Fruit fly (Drosophila melanogaster) whole organism, prepupa: Measurements from ENCODE around the gene Slh.

Experiments
- Blimp-1 ChIP-seq: fragments of 200-800 bp; sonication (Bioruptor generic); optimal IDR thresholded peaks from 3 replicates; lab custom pipeline; 2017; ENCODE audit warnings: missing biosample characterization, missing genetic modification characterization, mild to moderate bottlenecking, moderate library complexity, missing genetic modification reagents
- CG16779 ChIP-seq: fragments of 200-800 bp; sonication (Bioruptor generic); optimal IDR thresholded peaks from 3 replicates; lab custom pipeline; 2017; ENCODE audit warnings: missing biosample characterization, mild to moderate bottlenecking, missing genetic modification characterization
- CG34406 ChIP-seq: fragments of 200-800 bp; sonication (Bioruptor generic); optimal IDR thresholded peaks from 3 replicates; lab custom pipeline; 2016; ENCODE audit warnings: missing biosample characterization, missing genetic modification characterization
- CG3919 ChIP-seq: fragments of 200-800 bp; sonication (Bioruptor generic); optimal IDR thresholded peaks from 3 replicates; lab custom pipeline; 2016; ENCODE audit warnings: missing biosample characterization, missing genetic modification characterization
- CG8632 ChIP-seq: fragments of 200-800 bp; sonication (Bioruptor generic); optimal IDR thresholded peaks from 3 replicates; lab custom pipeline; 2016; ENCODE audit warnings: missing biosample characterization, missing genetic modification characterization
- CG9139 ChIP-seq: fragments of 200-800 bp; sonication (Bioruptor generic); optimal IDR thresholded peaks from 3 replicates; lab custom pipeline; 2017; ENCODE audit warnings: missing biosample characterization, mild to moderate bottlenecking, missing genetic modification characterization
- Lpt ChIP-seq: fragments of 200-800 bp; sonication (Bioruptor generic); optimal IDR thresholded peaks from 3 replicates; lab custom pipeline; 2016; ENCODE audit warnings: missing biosample characterization, missing genetic modification characterization
- Sox14 ChIP-seq: fragments of 200-800 bp; sonication (Bioruptor generic); optimal IDR thresholded peaks from 3 replicates; lab custom pipeline; 2016; ENCODE audit warnings: missing biosample characterization, missing genetic modification characterization
- Sox15 ChIP-seq: fragments of 200-800 bp; sonication (Bioruptor generic); optimal IDR thresholded peaks from 3 replicates; lab custom pipeline; 2016; ENCODE audit warnings: missing biosample characterization, missing genetic modification characterization
- esn ChIP-seq: fragments of 200-800 bp; sonication (Bioruptor generic); optimal IDR thresholded peaks from 2 replicates; lab custom pipeline; 2016; ENCODE audit warnings: missing biosample characterization, mild to moderate bottlenecking, missing genetic modification characterization, moderate library complexity
- fd85E ChIP-seq: fragments of 200-800 bp; sonication (Bioruptor generic); optimal IDR thresholded peaks from 3 replicates; lab custom pipeline; 2016; ENCODE audit warnings: missing biosample characterization, missing genetic modification characterization
- fkh ChIP-seq: fragments of 200-800 bp; sonication (Bioruptor generic); optimal IDR thresholded peaks from 3 replicates; lab custom pipeline; 2017; ENCODE audit warnings: missing biosample characterization, mild to moderate bottlenecking, missing genetic modification characterization, moderate library complexity
- svp ChIP-seq: fragments of 200-800 bp; sonication (Bioruptor generic); peaks from one replicate; lab custom pipeline; 2016; ENCODE audit warnings: missing biosample characterization, missing genetic modification characterization
- topi ChIP-seq: fragments of 200-800 bp; sonication (Bioruptor generic); optimal IDR thresholded peaks from 3 replicates; lab custom pipeline; 2016; ENCODE audit warnings: missing biosample characterization, missing genetic modification characterization

DNA sequence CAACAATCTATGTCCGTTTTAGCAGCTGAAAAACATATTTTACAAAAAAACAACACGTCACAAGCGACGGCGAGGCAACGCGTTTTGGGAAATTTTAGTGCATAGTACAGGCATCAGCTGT, at the start of gene Slh:
- TF ChIP-seq fkh (GFP tag; lab: Kevin White, UChicago) (no peak), Blimp-1 (no peak), svp (GFP tag; lab: Kevin White, UChicago) (no peak), Sox15 (no peak), CG16779 (tag; lab: Kevin White, UChicago) (no peak), Lpt (GFP tag; lab: Kevin White, UChicago) (no peak), fd85E (GFP tag; lab: Kevin White, UChicago) (no peak), topi (GFP tag; lab: Kevin White, UChicago) (no peak), CG8632 (GFP tag; lab: Kevin White, UChicago) (no peak), Sox14 (GFP tag; lab: Kevin White, UChicago) (no peak), CG34406 (GFP tag; lab: Kevin White, UChicago) (no peak), esn (GFP tag; lab: Kevin White, UChicago) (no peak), CG3919 (GFP tag; lab: Kevin White, UChicago) (no peak), CG9139 (GFP tag; lab: Kevin White, UChicago) (no peak)
